Fruit fly (Drosophila melanogaster) whole organism, embryonic: Measurements from ENCODE around the gene CG14721.

Experiments
- ATbp ChIP-seq: fragments of 200-800 bp; sonication (Bioruptor generic); optimal IDR thresholded peaks from 2 replicates; lab custom pipeline; 2017; ENCODE audit warnings: missing biosample characterization, mild to moderate bottlenecking, missing genetic modification characterization, missing genetic modification reagents
- Bgb ChIP-seq: fragments of 200-800 bp; sonication (Bioruptor generic); IDR thresholded peaks from 2 replicates; pipeline ENCODE4 v1.3.6; 2022; ENCODE audit warnings: missing biosample characterization, missing genetic modification characterization; ENCODE audit not compliant: partially characterized antibody
- CG10147 ChIP-seq: fragments of 200-800 bp; sonication (Bioruptor generic); optimal IDR thresholded peaks from 2 replicates; lab custom pipeline; 2019; ENCODE audit warnings: missing biosample characterization, mild to moderate bottlenecking, missing genetic modification characterization, moderate library complexity
- CG1024 ChIP-seq: fragments of 200-800 bp; sonication (Bioruptor generic); IDR thresholded peaks from 2 replicates; pipeline ENCODE4 v1.3.6; 2022; ENCODE audit warnings: missing biosample characterization, missing genetic modification characterization
- CG10366 ChIP-seq: fragments of 200-800 bp; sonication (Bioruptor generic); IDR thresholded peaks from 2 replicates; pipeline ENCODE4 v1.3.6; 2022; ENCODE audit warnings: missing biosample characterization, missing genetic modification characterization
- CG11456 ChIP-seq: fragments of 200-800 bp; sonication (Bioruptor generic); IDR thresholded peaks from 3 replicates; pipeline ENCODE4 v1.3.6; 2022; ENCODE audit warnings: missing biosample characterization, missing genetic modification characterization
- CG12942 ChIP-seq: fragments of 200-800 bp; sonication (Bioruptor generic); optimal IDR thresholded peaks from 3 replicates; lab custom pipeline; 2016; ENCODE audit warnings: missing biosample characterization, missing genetic modification characterization
- CG13775 ChIP-seq: fragments of 200-800 bp; sonication (Bioruptor generic); optimal IDR thresholded peaks from 3 replicates; lab custom pipeline; 2017; ENCODE audit warnings: missing biosample characterization, mild to moderate bottlenecking, missing genetic modification characterization
- CG18599 ChIP-seq: fragments of 200-800 bp; sonication (Bioruptor generic); optimal IDR thresholded peaks from 3 replicates; lab custom pipeline; 2017; ENCODE audit warnings: missing biosample characterization, missing genetic modification characterization, mild to moderate bottlenecking, moderate library complexity, missing genetic modification reagents
- CG2129 ChIP-seq: fragments of 200-800 bp; sonication (Bioruptor generic); IDR thresholded peaks from 2 replicates; pipeline ENCODE4 v1.3.6; 2022; ENCODE audit warnings: missing biosample characterization, missing genetic modification characterization; ENCODE audit not compliant: partially characterized antibody
- CG2875 ChIP-seq: fragments of 200-800 bp; sonication (Bioruptor generic); optimal IDR thresholded peaks from 2 replicates; lab custom pipeline; 2017; ENCODE audit warnings: missing biosample characterization, mild to moderate bottlenecking, missing genetic modification characterization, missing genetic modification reagents
- CG2889 ChIP-seq: fragments of 200-800 bp; sonication (Bioruptor generic); IDR thresholded peaks from 3 replicates; pipeline ENCODE4 v1.3.6; 2022; ENCODE audit warnings: missing biosample characterization, missing genetic modification characterization
- CG34422 ChIP-seq: fragments of 200-800 bp; sonication (Bioruptor generic); IDR thresholded peaks from 3 replicates; pipeline ENCODE4 v1.3.6; 2022; ENCODE audit warnings: missing biosample characterization, missing genetic modification characterization
- CG3847 ChIP-seq: fragments of 200-800 bp; sonication (Bioruptor generic); IDR thresholded peaks from 2 replicates; pipeline ENCODE4 v1.3.6; 2022; ENCODE audit warnings: missing biosample characterization, missing genetic modification characterization
- CG6689 ChIP-seq: fragments of 200-800 bp; sonication (Bioruptor generic); IDR thresholded peaks from 2 replicates; pipeline ENCODE4 v1.3.6; 2022; ENCODE audit warnings: missing biosample characterization, missing genetic modification characterization
- CG8765 ChIP-seq: fragments of 200-800 bp; sonication (Bioruptor generic); IDR thresholded peaks from 2 replicates; pipeline ENCODE4 v1.3.6; 2022; ENCODE audit warnings: missing biosample characterization, missing genetic modification characterization
- CG8924 ChIP-seq: fragments of 200-800 bp; optimal IDR thresholded peaks from 3 replicates; lab custom pipeline; 2019; ENCODE audit warnings: missing biosample characterization, mild to moderate bottlenecking, missing genetic modification characterization, moderate library complexity
- CG9876 ChIP-seq: fragments of 200-800 bp; sonication (Bioruptor generic); optimal IDR thresholded peaks from 2 replicates; lab custom pipeline; 2016; ENCODE audit warnings: missing biosample characterization, missing genetic modification characterization
- Eip74EF ChIP-seq, 2 experiments: fragments of 200-800 bp in 1 of 2; fragments of >200 bp in 1 of 2; sonication (Bioruptor generic) in 1 of 2; optimal IDR thresholded peaks; 2 replicates each; lab custom pipeline; 2017 to 2019; ENCODE audit warnings: missing biosample characterization in 2 of 2, missing genetic modification characterization in 2 of 2, mild to moderate bottlenecking in 1 of 2, moderate library complexity in 1 of 2
- Gug ChIP-seq: fragments of 200-800 bp; sonication (Bioruptor generic); IDR thresholded peaks from 4 replicates; pipeline ENCODE4 v1.3.6; 2022; ENCODE audit warnings: missing biosample characterization, missing genetic modification characterization
- NfI ChIP-seq: fragments of 200-800 bp; sonication (Bioruptor generic); optimal IDR thresholded peaks from 3 replicates; lab custom pipeline; 2018; ENCODE audit warnings: missing biosample characterization, mild to moderate bottlenecking, missing genetic modification characterization, moderate library complexity
- PHDP ChIP-seq: fragments of 200-800 bp; sonication (Bioruptor generic); optimal IDR thresholded peaks from 3 replicates; lab custom pipeline; 2018; ENCODE audit warnings: missing biosample characterization, mild to moderate bottlenecking, missing genetic modification characterization, moderate library complexity
- Poxn ChIP-seq: fragments of 200-800 bp; sonication (Bioruptor generic); IDR thresholded peaks from 2 replicates; pipeline ENCODE4 v1.3.6; 2022; ENCODE audit warnings: missing biosample characterization, missing genetic modification characterization
- Six4 ChIP-seq: fragments of 200-800 bp; sonication (Bioruptor generic); optimal IDR thresholded peaks from 2 replicates; lab custom pipeline; 2016; ENCODE audit warnings: missing biosample characterization, missing genetic modification characterization
- Xrp1 ChIP-seq: fragments of 200-800 bp; sonication (Bioruptor generic); IDR thresholded peaks from 2 replicates; pipeline ENCODE4 v1.3.6; 2022; ENCODE audit warnings: missing biosample characterization, missing genetic modification characterization
- ash1 ChIP-seq: fragments of 200-800 bp; sonication (Bioruptor generic); optimal IDR thresholded peaks from 2 replicates; lab custom pipeline; 2018; ENCODE audit warnings: missing biosample characterization, mild to moderate bottlenecking, missing genetic modification characterization
- cg ChIP-seq: fragments of 200-800 bp; sonication (Bioruptor generic); optimal IDR thresholded peaks from 3 replicates; lab custom pipeline; 2019; ENCODE audit warnings: missing biosample characterization, mild to moderate bottlenecking, missing genetic modification characterization, moderate library complexity
- ci ChIP-seq: fragments of 200-800 bp; sonication (Bioruptor generic); IDR thresholded peaks from 3 replicates; pipeline ENCODE4 v1.3.6; 2022; ENCODE audit warnings: missing biosample characterization, missing genetic modification characterization
- corto ChIP-seq: fragments of 200-800 bp; sonication (Bioruptor generic); optimal IDR thresholded peaks from 2 replicates; lab custom pipeline; 2016; ENCODE audit warnings: missing biosample characterization, mild to moderate bottlenecking, missing genetic modification characterization, moderate library complexity
- crp ChIP-seq, 2 experiments: fragments of 200-800 bp; sonication (Bioruptor generic); optimal IDR thresholded peaks; 2 replicates in 1 of 2; 3 replicates in 1 of 2; lab custom pipeline; 2017; ENCODE audit warnings: missing biosample characterization in 2 of 2, missing genetic modification characterization in 2 of 2, mild to moderate bottlenecking in 1 of 2, moderate library complexity in 1 of 2
- dati ChIP-seq: fragments of 200-800 bp; sonication (Bioruptor generic); IDR thresholded peaks from 2 replicates; pipeline ENCODE4 v1.3.6; 2022; ENCODE audit warnings: missing biosample characterization, missing genetic modification characterization
- en ChIP-seq: fragments of 200-800 bp; sonication (Bioruptor generic); optimal IDR thresholded peaks from 2 replicates; lab custom pipeline; 2016; ENCODE audit warnings: missing biosample characterization, missing genetic modification characterization
- gcm2 ChIP-seq: fragments of 200-800 bp; sonication (Bioruptor generic); optimal IDR thresholded peaks from 2 replicates; lab custom pipeline; 2016; ENCODE audit warnings: missing biosample characterization, missing genetic modification characterization
- gsb ChIP-seq: fragments of 200-800 bp; sonication (Bioruptor generic); IDR thresholded peaks from 2 replicates; pipeline ENCODE4 v1.3.6; 2022; ENCODE audit warnings: missing biosample characterization, missing genetic modification characterization
- hbn ChIP-seq: fragments of 200-800 bp; sonication (Bioruptor generic); IDR thresholded peaks from 2 replicates; pipeline ENCODE4 v1.3.6; 2022; ENCODE audit warnings: missing biosample characterization, missing genetic modification characterization; ENCODE audit not compliant: partially characterized antibody
- insv ChIP-seq, 2 experiments: fragments of 200-800 bp; sonication (Bioruptor generic); optimal IDR thresholded peaks; 3 replicates each; lab custom pipeline; 2016 to 2018; ENCODE audit warnings: missing biosample characterization in 2 of 2, missing genetic modification characterization in 2 of 2
- jigr1 ChIP-seq: fragments of 200-800 bp; sonication (Bioruptor generic); IDR thresholded peaks from 3 replicates; pipeline ENCODE4 v1.3.6; 2022; ENCODE audit warnings: missing biosample characterization, missing genetic modification characterization
- lab ChIP-seq: fragments of 200-800 bp; sonication (Bioruptor generic); optimal IDR thresholded peaks from 3 replicates; lab custom pipeline; 2017; ENCODE audit warnings: missing biosample characterization, missing genetic modification characterization, mild to moderate bottlenecking, moderate library complexity, missing genetic modification reagents
- onecut ChIP-seq: fragments of 200-800 bp; sonication (Bioruptor generic); IDR thresholded peaks from 2 replicates; pipeline ENCODE4 v1.3.6; 2022; ENCODE audit warnings: missing biosample characterization, missing genetic modification characterization
- pita ChIP-seq: fragments of 200-800 bp; sonication (Bioruptor generic); optimal IDR thresholded peaks from 2 replicates; lab custom pipeline; 2017; ENCODE audit warnings: missing biosample characterization, mild to moderate bottlenecking, missing genetic modification characterization
- prd ChIP-seq, 3 experiments: fragments of >200 bp in 2 of 3; fragments of 200-800 bp in 1 of 3; sonication (Bioruptor generic) in 1 of 3; optimal IDR thresholded peaks in 2 of 3; IDR thresholded peaks in 1 of 3; 2 replicates in 2 of 3; 3 replicates in 1 of 3; pipeline versions ENCODE4 v1.3.6 to Lab custom; 2017 to 2022; ENCODE audit warnings: missing biosample characterization in 1 of 3, missing genetic modification characterization in 1 of 3
- pzg ChIP-seq: fragments of 200-800 bp; sonication (Bioruptor generic); optimal IDR thresholded peaks from 3 replicates; lab custom pipeline; 2018; ENCODE audit warnings: missing biosample characterization, mild to moderate bottlenecking, missing genetic modification characterization, moderate library complexity
- ranshi ChIP-seq: fragments of 200-800 bp; sonication (Bioruptor generic); IDR thresholded peaks from 2 replicates; pipeline ENCODE4 v1.3.6; 2022; ENCODE audit warnings: missing biosample characterization, missing genetic modification characterization
- row ChIP-seq: fragments of 200-800 bp; sonication (Bioruptor generic); IDR thresholded peaks from 3 replicates; pipeline ENCODE4 v1.3.6; 2022; ENCODE audit warnings: missing biosample characterization, missing genetic modification characterization
- sd ChIP-seq: fragments of 200-800 bp; sonication (Bioruptor generic); optimal IDR thresholded peaks from 3 replicates; lab custom pipeline; 2018; ENCODE audit warnings: missing biosample characterization, mild to moderate bottlenecking, missing genetic modification characterization, moderate library complexity
- sima ChIP-seq: fragments of 200-800 bp; sonication (Bioruptor generic); optimal IDR thresholded peaks from 2 replicates; lab custom pipeline; 2016; ENCODE audit warnings: missing biosample characterization, missing genetic modification characterization
- slp2 ChIP-seq: fragments of 200-800 bp; sonication (Bioruptor generic); optimal IDR thresholded peaks from 2 replicates; lab custom pipeline; 2016; ENCODE audit warnings: missing biosample characterization, missing genetic modification characterization
- vnd ChIP-seq: fragments of 200-800 bp; sonication (Bioruptor generic); IDR thresholded peaks from 3 replicates; pipeline ENCODE4 v1.3.6; 2022; ENCODE audit warnings: missing biosample characterization, missing genetic modification characterization; ENCODE audit not compliant: partially characterized antibody
- wek ChIP-seq: fragments of 200-800 bp; sonication (Bioruptor generic); optimal IDR thresholded peaks from 3 replicates; lab custom pipeline; 2018; ENCODE audit warnings: missing biosample characterization, mild to moderate bottlenecking, missing genetic modification characterization, moderate library complexity
- z ChIP-seq: fragments of 200-800 bp; sonication (Bioruptor generic); IDR thresholded peaks from 3 replicates; pipeline ENCODE4 v1.3.6; 2022; ENCODE audit warnings: missing biosample characterization, missing genetic modification characterization

Gene CG14721

DNA sequence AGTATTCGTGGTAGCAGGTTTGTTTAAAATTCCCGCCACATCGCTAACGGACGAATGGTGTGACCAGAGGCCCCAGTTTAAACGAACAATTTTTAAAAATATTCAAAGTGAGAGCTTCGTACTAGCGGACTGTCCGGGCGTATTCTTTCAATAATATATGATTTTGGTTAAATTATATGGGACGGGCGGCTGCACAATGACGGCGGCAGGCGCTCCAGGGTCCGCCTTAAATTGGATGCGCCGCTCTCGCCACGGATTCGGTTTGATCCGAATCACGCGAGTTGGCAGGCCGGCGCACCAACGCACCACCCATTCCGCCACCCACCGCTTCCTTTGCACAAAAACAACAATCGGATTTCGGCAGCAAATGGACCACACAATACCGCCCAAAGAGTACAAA lies at the start of gene CG14721 (continued):
- TF ChIP-seq prd (optimal IDR thresholded peaks at IDR 0.05; lab: Kevin White, UChicago): no peak
- TF ChIP-seq prd (GFP tag; IDR thresholded peaks at IDR 0.05; lab: Robert Waterston, UW): peak; percentile 38; the same call in 1 of the 3 replicates
- TF ChIP-seq CG6689 (GFP tag; lab: Robert Waterston, UW): no peak
- peak; percentile 36; the same call in 1 of the 2 replicates for TF ChIP-seq Bgb
- no peak for TF ChIP-seq gsb (GFP tag; lab: Robert Waterston, UW)
- TF ChIP-seq CG2889 (GFP tag; lab: Robert Waterston, UW): no peak
- TF ChIP-seq ATbp (GFP tag; lab: Kevin White, UChicago): no peak
- TF ChIP-seq en (GFP tag; lab: Kevin White, UChicago): no peak
- no peak for TF ChIP-seq NfI
- TF ChIP-seq Xrp1 (GFP tag; lab: Robert Waterston, UW): peak; percentile 22; the same call in 1 of the 2 replicates
- TF ChIP-seq ci (GFP tag; lab: Robert Waterston, UW): peak; percentile 38; the same call in 2 of the 3 replicates
- no peak for TF ChIP-seq Eip74EF (GFP tag; optimal IDR thresholded peaks at IDR 0.05; lab: Kevin White, UChicago)
- TF ChIP-seq hbn (GFP tag; lab: Robert Waterston, UW): no peak
- no peak for TF ChIP-seq CG10147 (GFP tag; lab: Kevin White, UChicago)
- no peak for TF ChIP-seq CG2129 (GFP tag; lab: Robert Waterston, UW)
- TF ChIP-seq corto: no peak
- TF ChIP-seq CG11456: no peak
- no peak for TF ChIP-seq pita (GFP tag; lab: Kevin White, UChicago)
- no peak for TF ChIP-seq insv (GFP tag; optimal IDR thresholded peaks at IDR 0.05; lab: Kevin White, UChicago)
- peak; percentile 24; the same call in 1 of the 4 replicates for TF ChIP-seq Gug (GFP tag; lab: Robert Waterston, UW)
- TF ChIP-seq vnd (GFP tag; lab: Robert Waterston, UW): no peak
- TF ChIP-seq, all 482 proteins: peak for 106

DNA sequence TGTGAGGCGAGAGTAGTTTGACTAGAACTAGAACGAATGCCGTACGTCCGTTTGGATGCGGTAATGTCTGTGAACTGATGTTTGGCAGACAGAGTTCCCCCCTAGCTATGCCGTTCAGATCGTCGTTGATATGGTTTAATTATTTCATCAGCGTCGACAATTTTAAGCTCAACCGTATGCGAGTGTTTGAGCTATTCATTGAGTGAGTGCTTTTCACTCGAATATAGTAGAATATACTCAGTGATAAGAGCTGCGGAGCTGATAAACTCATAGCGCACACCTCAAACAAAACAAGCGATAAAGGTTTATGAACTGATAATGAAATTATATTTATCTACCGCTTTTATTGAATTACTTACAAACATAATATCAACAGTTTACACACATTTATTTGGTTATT lies 47.2 kb upstream of the CG14721 start, which contains the start of gene CG6834:
Gene CG6834 (minus strand): TSS at position 79 of the 400 bp plus-strand sequence.
- TF ChIP-seq CG13775 (no peak), cg (GFP tag; lab: Kevin White, UChicago) (no peak), onecut (GFP tag; lab: Robert Waterston, UW) (no peak), sima (GFP tag; lab: Kevin White, UChicago) (no peak), jigr1 (GFP tag; lab: Robert Waterston, UW) (no peak), row (GFP tag; lab: Robert Waterston, UW) (no peak), CG18599 (no peak), sd (tag; lab: Kevin White, UChicago) (peak; percentile 38), ash1 (GFP tag; lab: Kevin White, UChicago) (no peak), Poxn (GFP tag; lab: Robert Waterston, UW) (no peak), CG2875 (no peak), PHDP (peak; percentile 43), CG3847 (GFP tag; lab: Robert Waterston, UW) (no peak), z (GFP tag; lab: Robert Waterston, UW) (peak; percentile 94), CG10366 (GFP tag; lab: Robert Waterston, UW) (no peak), lab (GFP tag; lab: Kevin White, UChicago) (peak; percentile 23), gcm2 (GFP tag; lab: Kevin White, UChicago) (no peak), Six4 (GFP tag; lab: Kevin White, UChicago) (no peak), CG1024 (GFP tag; lab: Robert Waterston, UW) (no peak), ranshi (GFP tag; lab: Robert Waterston, UW) (no peak), crp (GFP tag; optimal IDR thresholded peaks at IDR 0.05; lab: Kevin White, UChicago) (no peak), CG9876 (GFP tag; lab: Kevin White, UChicago) (no peak), CG8765 (GFP tag; lab: Robert Waterston, UW) (no peak), slp2 (GFP tag; lab: Kevin White, UChicago) (no peak), CG34422 (no peak), CG8924 (tag; lab: Kevin White, UChicago) (no peak), wek (GFP tag; lab: Kevin White, UChicago) (peak; percentile 46), dati (GFP tag; lab: Robert Waterston, UW) (no peak), pzg (GFP tag; lab: Kevin White, UChicago) (no peak), CG12942 (GFP tag; lab: Kevin White, UChicago) (no peak)
